Worm (Caenorhabditis elegans): Measurements from ENCODE around the gene mrpl-11.
A peak's percentile ranks its signal among the peaks of the same experiment; 100 is the strongest.

mrpl-11 gene

DNA sequence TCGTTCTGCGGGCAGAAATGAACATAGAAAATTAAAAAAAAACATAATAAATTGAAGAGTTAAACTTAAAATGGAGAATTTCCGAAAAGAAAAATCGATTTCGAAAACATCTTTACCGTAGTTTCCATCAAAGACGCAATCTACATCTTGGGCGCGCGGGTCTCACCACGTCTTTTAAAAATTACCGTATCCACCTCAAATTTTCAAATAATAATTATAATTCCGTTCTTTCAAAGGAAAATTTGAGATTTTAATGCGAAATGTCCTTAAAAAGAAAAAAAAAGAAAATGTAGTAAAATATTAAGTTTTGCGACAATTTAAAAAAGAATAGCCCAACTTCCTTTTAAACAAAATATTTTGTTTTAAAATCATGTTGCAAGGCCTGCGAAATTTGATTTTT lies 45.7 kb downstream of the mrpl-11 start:
- TF ChIP-seq ham-2 (GFP tag; optimal IDR thresholded peaks at IDR 0.05) (no peak), unc-39 (tag; optimal IDR thresholded peaks at IDR 0.05) (no peak), snpc-4 (tag; optimal IDR thresholded peaks at IDR 0.05) (no peak), unc-120 (tag; optimal IDR thresholded peaks at IDR 0.05; ENCODE audit: poor library complexity, severe bottlenecking) (no peak), mab-5 (tag; optimal IDR thresholded peaks at IDR 0.05) (no peak), nhr-2 (tag; optimal IDR thresholded peaks at IDR 0.05) (no peak), flh-1 (GFP tag; optimal IDR thresholded peaks at IDR 0.05) (no peak), nhr-12 (tag; optimal IDR thresholded peaks at IDR 0.05) (no peak), mls-2 (tag; optimal IDR thresholded peaks at IDR 0.05) (no peak), bed-3 (GFP tag; optimal IDR thresholded peaks at IDR 0.05) (no peak), mep-1 (tag; optimal IDR thresholded peaks at IDR 0.05) (no peak), zip-8 (tag; optimal IDR thresholded peaks at IDR 0.05) (no peak), sem-2 (GFP tag; optimal IDR thresholded peaks at IDR 0.05) (no peak), nhr-28 (tag; optimal IDR thresholded peaks at IDR 0.05) (no peak), hlh-1 (tag; optimal IDR thresholded peaks at IDR 0.05) (no peak), drap-1 (GFP tag; optimal IDR thresholded peaks at IDR 0.05) (no peak), tbx-8 (GFP tag; optimal IDR thresholded peaks at IDR 0.05) (no peak), nhr-76 (tag; optimal IDR thresholded peaks at IDR 0.05) (no peak)

DNA sequence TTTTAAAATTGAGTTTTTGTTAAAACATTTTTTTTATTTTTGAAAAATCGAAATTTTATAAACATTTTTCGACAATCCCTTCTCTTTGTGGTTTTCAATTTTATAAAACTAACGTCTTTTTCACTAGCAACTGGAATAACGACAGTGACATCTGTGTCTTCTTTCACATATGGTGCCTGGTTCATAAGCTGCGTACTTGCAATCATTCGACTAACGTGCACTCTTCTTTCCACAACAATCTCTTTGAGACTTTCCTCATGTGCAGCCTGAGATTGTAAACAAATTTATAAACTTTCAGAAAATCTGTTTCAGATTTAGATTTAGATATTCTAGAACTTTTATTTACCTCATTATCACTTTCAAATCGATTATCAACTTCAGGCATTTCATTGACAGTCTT lies 47.6 kb downstream of the mrpl-11 start:
- no peak for TF ChIP-seq tbx-8 (GFP tag; optimal IDR thresholded peaks at IDR 0.05)
- no peak for TF ChIP-seq nhr-28 (tag; optimal IDR thresholded peaks at IDR 0.05)
- TF ChIP-seq bed-3 (GFP tag; optimal IDR thresholded peaks at IDR 0.05), result no peak

DNA sequence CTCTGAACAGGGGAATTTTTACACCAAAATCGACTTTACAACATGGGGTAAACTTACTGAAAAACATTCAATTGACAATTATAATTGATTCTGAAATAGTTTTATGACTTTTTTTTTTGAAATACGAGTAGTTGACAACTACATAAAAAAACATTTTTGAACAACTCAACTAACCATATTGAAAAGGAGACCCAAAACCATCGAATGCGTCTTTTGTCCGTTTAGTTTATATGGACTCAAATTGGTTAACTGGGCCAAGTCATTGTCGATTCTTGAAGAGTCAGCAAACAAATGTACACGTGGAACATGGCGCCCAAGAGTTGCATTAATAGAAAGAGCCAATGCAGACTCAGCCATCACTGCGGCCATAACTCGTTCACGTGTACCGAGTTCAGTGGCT lies 49.0 kb downstream of the mrpl-11 start:
- TF ChIP-seq snpc-4 (tag; optimal IDR thresholded peaks at IDR 0.05), result no peak
- no peak for TF ChIP-seq hlh-1 (tag; optimal IDR thresholded peaks at IDR 0.05)
- no peak for TF ChIP-seq ceh-83 (GFP tag; optimal IDR thresholded peaks at IDR 0.05)
- TF ChIP-seq ces-1 (GFP tag; optimal IDR thresholded peaks at IDR 0.05), result no peak
- no peak for TF ChIP-seq nhr-28 (tag; optimal IDR thresholded peaks at IDR 0.05)
- no peak for TF ChIP-seq ceh-39 (tag; optimal IDR thresholded peaks at IDR 0.05)
- TF ChIP-seq sem-2 (GFP tag; optimal IDR thresholded peaks at IDR 0.05), result no peak
- no peak for TF ChIP-seq lin-32 (GFP tag; optimal IDR thresholded peaks at IDR 0.05)
- no peak for TF ChIP-seq unc-120 (tag; optimal IDR thresholded peaks at IDR 0.05; ENCODE audit: poor library complexity, severe bottlenecking)
- TF ChIP-seq blmp-1 (tag; optimal IDR thresholded peaks at IDR 0.05), result no peak
- TF ChIP-seq sptf-1 (tag; optimal IDR thresholded peaks at IDR 0.05), result no peak
- TF ChIP-seq nhr-237 (tag; optimal IDR thresholded peaks at IDR 0.05), result no peak
- no peak for TF ChIP-seq flh-1 (GFP tag; optimal IDR thresholded peaks at IDR 0.05)

DNA sequence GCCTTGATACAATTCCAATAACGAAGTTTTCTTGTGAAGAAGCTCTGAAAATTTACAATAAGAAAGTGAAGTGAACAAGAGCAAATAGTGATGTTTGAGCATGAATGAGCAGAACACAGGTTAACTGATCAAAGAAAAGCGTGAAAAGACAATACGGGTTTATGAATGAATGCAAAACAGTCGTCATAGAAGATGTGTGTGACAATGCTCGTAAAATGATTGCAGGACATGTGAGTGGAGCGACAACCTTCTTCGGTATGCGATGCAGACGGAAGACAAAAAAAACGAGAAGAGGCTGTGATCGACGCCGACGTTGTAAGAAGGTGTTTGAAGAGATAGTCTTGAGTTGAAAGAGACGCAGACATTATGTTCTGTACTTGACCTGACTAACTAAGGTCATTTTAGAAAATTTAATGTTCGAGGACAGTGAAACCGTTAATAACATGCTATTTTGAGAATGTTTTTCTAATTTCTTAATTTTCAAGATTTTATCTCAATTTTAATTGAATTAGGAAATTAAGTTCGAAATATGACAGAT lies 49.9 kb downstream of the mrpl-11 start, which contains the start of gene mig-22:
mig-22 (minus strand) TSS at position 51 of the 538 bp plus-strand sequence.
- no peak for TF ChIP-seq lin-32 (GFP tag; optimal IDR thresholded peaks at IDR 0.05)
- peak; percentile 88 for TF ChIP-seq nhr-2 (tag; optimal IDR thresholded peaks at IDR 0.05)

DNA sequence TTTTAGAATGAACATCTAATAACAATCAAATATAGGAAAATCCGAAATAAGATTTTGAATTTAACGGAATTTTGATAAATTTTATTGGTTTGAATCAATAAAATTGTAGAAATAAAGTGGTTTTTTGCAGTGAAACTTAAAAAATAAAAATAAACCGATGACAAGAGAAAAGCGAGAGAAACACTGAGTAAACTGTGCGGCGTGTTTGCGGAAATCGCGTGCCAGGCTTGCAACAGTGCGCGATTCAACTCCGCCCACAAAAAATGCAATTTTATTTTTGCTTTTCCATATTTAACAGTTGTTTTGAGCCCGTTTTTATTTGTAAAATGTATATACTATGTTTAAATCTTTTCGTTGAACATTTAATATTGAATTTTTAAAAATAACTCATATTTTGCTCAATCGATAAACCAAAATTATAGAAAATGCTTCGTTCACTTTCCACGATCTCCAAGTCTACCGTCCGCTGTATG lies 50.5 kb downstream of the mrpl-11 start, which contains the start of gene mtss-1:
mtss-1 (plus strand) TSS at position 423 of the 473 bp plus-strand sequence.
- TF ChIP-seq sem-2 (GFP tag; optimal IDR thresholded peaks at IDR 0.05) (peak; percentile 48), unc-120 (tag; optimal IDR thresholded peaks at IDR 0.05; ENCODE audit: poor library complexity, severe bottlenecking) (peak; percentile 64), ceh-83 (GFP tag; optimal IDR thresholded peaks at IDR 0.05) (peak; percentile 47), elt-3 (tag; optimal IDR thresholded peaks at IDR 0.05) (no peak), lsy-2 (tag; optimal IDR thresholded peaks at IDR 0.05) (peak; percentile 66), flh-1 (GFP tag; optimal IDR thresholded peaks at IDR 0.05) (peak; percentile 43), drap-1 (GFP tag; optimal IDR thresholded peaks at IDR 0.05) (peak; percentile 73), M03D4.4 (tag; optimal IDR thresholded peaks at IDR 0.05) (peak; percentile 87), ceh-43 (GFP tag; optimal IDR thresholded peaks at IDR 0.05) (peak; percentile 87), ham-2 (GFP tag; optimal IDR thresholded peaks at IDR 0.05) (peak; percentile 52), nhr-28 (tag; optimal IDR thresholded peaks at IDR 0.05) (no peak), nhr-76 (tag; optimal IDR thresholded peaks at IDR 0.05) (peak; percentile 55), mls-2 (tag; optimal IDR thresholded peaks at IDR 0.05) (peak; percentile 92), ztf-11 (tag; optimal IDR thresholded peaks at IDR 0.05) (peak; percentile 68), nhr-12 (tag; optimal IDR thresholded peaks at IDR 0.05) (peak; percentile 30), blmp-1 (tag; optimal IDR thresholded peaks at IDR 0.05) (peak; percentile 56), hlh-1 (tag; optimal IDR thresholded peaks at IDR 0.05) (peak; percentile 70), unc-62 (GFP tag; optimal IDR thresholded peaks at IDR 0.05) (no peak), sptf-1 (tag; optimal IDR thresholded peaks at IDR 0.05) (peak; percentile 91), lin-32 (GFP tag; optimal IDR thresholded peaks at IDR 0.05) (peak; percentile 54), mab-5 (tag; optimal IDR thresholded peaks at IDR 0.05) (peak; percentile 13), ceh-39 (tag; optimal IDR thresholded peaks at IDR 0.05) (no peak), mep-1 (tag; optimal IDR thresholded peaks at IDR 0.05) (peak; percentile 85), pha-4 (tag; optimal IDR thresholded peaks at IDR 0.05) (peak; percentile 18), bed-3 (GFP tag; optimal IDR thresholded peaks at IDR 0.05) (peak; percentile 59), nhr-237 (tag; optimal IDR thresholded peaks at IDR 0.05) (peak; percentile 8), snpc-4 (tag; optimal IDR thresholded peaks at IDR 0.05) (no peak), ces-1 (GFP tag; optimal IDR thresholded peaks at IDR 0.05) (no peak), tbx-8 (GFP tag; optimal IDR thresholded peaks at IDR 0.05) (no peak), lin-13 (tag; optimal IDR thresholded peaks at IDR 0.05) (peak; percentile 37), cnd-1 (tag; optimal IDR thresholded peaks at IDR 0.05) (peak; percentile 69)
